Fruit fly (Drosophila melanogaster) whole organism: ENCODE data around the gene CG13965.

Experiments
- CG8478 ChIP-seq: fragments of >200 bp; optimal IDR thresholded peaks from 2 replicates; lab custom pipeline; 2018; ENCODE audit warnings: inconsistent platforms
- Dll ChIP-seq: fragments of >200 bp; optimal IDR thresholded peaks from 2 replicates; lab custom pipeline; 2017
- EcR ChIP-seq, 2 experiments: fragments of >200 bp; optimal IDR thresholded peaks; 2 replicates each; lab custom pipeline; 2017; ENCODE audit warnings: missing biosample characterization in 2 of 2, missing genetic modification characterization in 2 of 2, missing genetic modification reagents in 2 of 2
- pan ChIP-seq: fragments of >200 bp; optimal IDR thresholded peaks from 2 replicates; lab custom pipeline; 2017
- psq ChIP-seq: fragments of >200 bp; optimal IDR thresholded peaks from 2 replicates; lab custom pipeline; 2017
- usp ChIP-seq: fragments of >200 bp; optimal IDR thresholded peaks from 2 replicates; lab custom pipeline; 2017; ENCODE audit warnings: missing biosample characterization, missing genetic modification characterization, mixed read lengths

The CG13965 gene

dm6 chr2L:19961585-19961984 is 567 bp downstream of the CG13965 start, which contains the start of gene CG42866:
CG42866 (minus strand) TSS chr2L:19961685.
- TF ChIP-seq usp (GFP tag; lab: Kevin White, UChicago) (no peak), CG8478 (no peak)

DNA sequence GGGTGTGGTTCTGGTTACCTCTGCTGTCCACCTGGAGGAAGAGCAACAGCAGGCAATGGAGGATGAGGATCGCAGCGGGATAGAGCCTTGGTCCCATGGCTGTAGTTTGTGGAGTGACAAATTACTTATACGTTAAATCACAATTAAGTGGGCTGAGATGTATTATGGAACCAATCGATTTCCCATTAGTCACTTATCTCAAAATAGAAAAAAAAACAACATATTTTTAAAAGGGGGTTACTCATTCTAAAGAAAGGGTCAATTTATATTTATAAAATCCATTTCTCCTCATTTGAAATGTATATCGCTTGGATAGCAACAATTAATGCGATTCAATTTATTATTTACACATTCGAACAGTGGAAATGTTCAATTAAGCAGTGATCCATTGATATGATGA is 1.2 kb downstream of the CG13965 start, which contains the start of gene CG34051:
CG34051 (minus strand) TSS at position 101 of the 400 bp plus-strand sequence.
- TF ChIP-seq psq (lab: Kevin White, UChicago) (no peak), EcR (GFP tag; optimal IDR thresholded peaks at IDR 0.05; lab: Kevin White, UChicago) (no peak), Dll (lab: Kevin White, UChicago) (no peak), pan (lab: Kevin White, UChicago) (no peak), CG8478 (no peak), usp (GFP tag; lab: Kevin White, UChicago) (no peak)

dm6 chr2L:19958520-19959161 is 3.5 kb downstream of the CG13965 start, which contains the start of gene COX4:
COX4 (plus strand) TSS chr2L:19958713.
- TF ChIP-seq usp (GFP tag; lab: Kevin White, UChicago) (no peak), Dll (lab: Kevin White, UChicago) (no peak), EcR (GFP tag; optimal IDR thresholded peaks at IDR 0.05; lab: Kevin White, UChicago) (no peak), pan (lab: Kevin White, UChicago) (no peak)

DNA sequence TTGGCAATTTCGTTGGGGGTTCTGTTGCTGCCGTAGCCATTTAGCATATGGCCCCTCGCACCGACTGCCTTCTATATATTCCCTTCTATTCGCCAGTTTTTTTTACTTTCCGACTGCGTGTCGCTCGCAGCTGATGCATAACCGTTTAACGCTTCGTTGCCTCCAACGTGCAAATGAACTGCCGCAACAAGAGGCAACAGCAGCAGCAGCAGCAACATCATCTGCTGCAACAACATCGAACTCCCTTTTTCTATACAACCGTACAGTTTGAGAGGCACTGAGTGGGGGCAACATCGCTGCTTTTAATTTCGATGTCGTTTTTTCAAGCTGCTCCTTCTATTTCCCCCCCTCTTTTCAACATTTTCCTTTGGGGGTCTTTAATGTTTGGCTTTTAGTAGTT is 9.9 kb downstream of the CG13965 start:
- TF ChIP-seq usp (GFP tag; lab: Kevin White, UChicago) (no peak), EcR (GFP tag; optimal IDR thresholded peaks at IDR 0.05; lab: Kevin White, UChicago) (no peak), CG8478 (no peak), Dll (lab: Kevin White, UChicago) (no peak)

DNA sequence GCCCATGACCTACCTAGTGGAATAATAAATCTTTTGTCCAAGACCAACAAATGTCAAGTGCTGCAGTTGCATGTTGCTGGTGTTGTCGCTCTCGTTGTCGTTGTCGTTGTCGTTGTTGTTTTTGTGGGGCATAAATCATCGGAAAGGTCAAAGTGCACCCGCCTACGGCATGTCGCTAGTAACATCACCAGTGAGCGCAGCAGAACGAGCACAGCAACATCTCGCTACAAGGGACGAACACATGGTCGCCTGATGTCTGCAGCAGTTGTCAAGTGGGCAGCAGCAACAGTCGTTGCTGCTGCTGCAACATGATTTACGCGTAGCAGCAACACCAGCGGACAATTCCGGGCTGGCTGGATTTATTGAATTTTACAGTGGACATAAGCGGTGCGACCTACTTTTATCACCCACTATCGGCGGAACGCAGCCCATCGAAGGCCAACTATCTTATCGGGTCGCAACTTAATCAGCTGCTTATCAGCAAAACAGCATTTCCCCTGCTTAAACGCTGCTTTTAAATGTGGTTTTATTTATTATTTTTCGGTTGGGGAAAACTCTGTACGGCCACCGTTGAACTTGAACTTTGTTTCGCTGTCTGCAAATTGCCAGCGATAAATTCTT is 10.5 kb downstream of the CG13965 start:
- TF ChIP-seq pan (lab: Kevin White, UChicago) (no peak), CG8478 (no peak), psq (lab: Kevin White, UChicago) (no peak)

DNA sequence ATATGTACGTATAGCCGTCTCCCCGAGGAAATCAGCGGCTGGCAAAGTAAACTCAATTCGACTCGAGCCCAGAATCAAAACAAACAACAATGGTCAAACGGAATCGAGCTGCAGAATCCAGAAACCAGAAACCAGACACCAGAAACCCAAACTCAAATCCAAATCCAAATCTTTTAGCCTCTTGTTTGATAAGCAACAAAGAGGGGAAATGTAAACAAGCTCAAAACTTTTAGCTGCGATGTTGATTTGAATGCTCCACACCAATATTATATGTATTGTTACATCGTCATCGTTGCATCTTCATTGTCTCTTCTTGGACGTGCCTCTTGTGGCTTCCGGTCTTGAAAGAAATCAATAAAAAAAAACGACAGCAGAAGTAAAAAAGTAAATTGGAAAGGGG is 12.6 kb downstream of the CG13965 start:
- no peak for TF ChIP-seq CG8478
- no peak for TF ChIP-seq usp (GFP tag; lab: Kevin White, UChicago)
- no peak for TF ChIP-seq EcR (GFP tag; optimal IDR thresholded peaks at IDR 0.05; lab: Kevin White, UChicago)
- no peak for TF ChIP-seq Dll (lab: Kevin White, UChicago)
- TF ChIP-seq pan (lab: Kevin White, UChicago) = no peak
- no peak for TF ChIP-seq psq (lab: Kevin White, UChicago)

dm6 chr2L:19947992-19948524 is 14.1 kb downstream of the CG13965 start:
- TF ChIP-seq pan (lab: Kevin White, UChicago) (no peak), psq (lab: Kevin White, UChicago) (no peak)

dm6 chr2L:19944309-19945172 is 17.6 kb downstream of the CG13965 start:
- TF ChIP-seq pan (lab: Kevin White, UChicago) (no peak), Dll (lab: Kevin White, UChicago) (no peak), EcR (GFP tag; optimal IDR thresholded peaks at IDR 0.05; lab: Kevin White, UChicago) (peak in 1 of 2 experiments; percentile 54), CG8478 (no peak), psq (lab: Kevin White, UChicago) (no peak), usp (GFP tag; lab: Kevin White, UChicago) (no peak)

- TF ChIP-seq Dll (lab: Kevin White, UChicago) (no peak), pan (lab: Kevin White, UChicago) (no peak), usp (GFP tag; lab: Kevin White, UChicago) (no peak), psq (lab: Kevin White, UChicago) (no peak)
These were observed 19.0 kb downstream of the CG13965 start for dm6 chr2L:19943112-19943511.

DNA sequence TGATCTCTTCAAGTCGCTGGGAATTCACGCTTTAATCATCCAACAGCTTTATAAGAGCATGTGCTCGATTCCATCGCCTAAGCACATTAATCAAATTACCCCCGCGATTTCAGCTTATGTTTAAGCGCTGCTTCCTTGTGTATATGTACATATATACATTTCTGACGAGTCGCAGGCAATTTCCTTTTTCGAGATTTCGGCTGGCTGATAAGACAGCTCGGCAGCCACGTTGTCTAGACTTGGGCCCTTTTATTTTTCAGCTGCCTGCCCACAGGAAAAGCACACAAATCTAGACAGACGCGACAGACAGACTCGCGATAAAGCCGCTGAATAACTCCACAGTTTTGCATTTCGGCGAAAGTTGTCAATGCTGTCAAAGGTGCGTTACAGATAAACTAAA is 19.6 kb downstream of the CG13965 start:
- TF ChIP-seq EcR (GFP tag; optimal IDR thresholded peaks at IDR 0.05; lab: Kevin White, UChicago) (no peak), CG8478 (no peak), Dll (lab: Kevin White, UChicago) (no peak), usp (GFP tag; lab: Kevin White, UChicago) (no peak), psq (lab: Kevin White, UChicago) (no peak), pan (lab: Kevin White, UChicago) (no peak)

DNA sequence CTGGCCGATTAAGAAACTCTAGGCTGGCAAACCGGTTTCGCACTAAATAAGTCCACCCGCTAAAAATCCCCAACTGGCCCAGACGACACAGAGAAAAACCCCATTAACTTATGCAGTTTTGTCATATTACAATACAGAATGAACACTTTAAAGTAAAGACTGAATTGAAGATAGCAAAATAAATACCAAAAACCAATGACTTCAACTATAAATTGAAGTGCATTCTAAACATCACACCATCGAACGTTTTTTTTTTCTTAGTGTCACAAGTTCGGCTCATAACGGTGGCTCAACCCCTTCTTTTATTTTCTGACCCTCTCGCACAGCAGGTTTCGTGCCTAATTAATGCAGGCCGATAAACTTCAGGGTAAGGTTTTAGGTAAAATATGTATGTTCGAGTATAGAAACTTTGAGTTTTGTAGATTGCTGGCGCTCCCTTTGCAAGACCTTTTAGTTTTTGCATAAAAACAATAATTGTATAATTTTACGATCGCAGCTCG is 20.8 kb downstream of the CG13965 start:
- TF ChIP-seq pan (lab: Kevin White, UChicago) (no peak), EcR (GFP tag; optimal IDR thresholded peaks at IDR 0.05; lab: Kevin White, UChicago) (no peak), usp (GFP tag; lab: Kevin White, UChicago) (no peak), psq (lab: Kevin White, UChicago) (no peak), CG8478 (no peak), Dll (lab: Kevin White, UChicago) (no peak)
